Worm (Caenorhabditis elegans) whole organism, L3 larva: ENCODE measurements around the gene slfl-5.

Experiments used
- ZK546.5 ChIP-seq: sonication (generic microtip); optimal IDR thresholded peaks from 2 replicates; lab custom pipeline; 2017; ENCODE audit warnings: missing biosample characterization, missing genetic modification characterization
- aly-2 ChIP-seq: fragments of 150-350 bp; optimal IDR thresholded peaks from 2 replicates; lab custom pipeline; 2014; ENCODE audit warnings: missing biosample characterization, missing genetic modification characterization
- ama-1 ChIP-seq: fragments of 150-350 bp; optimal IDR thresholded peaks from 2 replicates; lab custom pipeline; 2018
- ceh-28 ChIP-seq: fragments of 150-350 bp; optimal IDR thresholded peaks from 2 replicates; lab custom pipeline; 2014; ENCODE audit warnings: missing biosample characterization, missing genetic modification reagents, missing genetic modification characterization
- egl-27 ChIP-seq: sonication (generic microtip); optimal IDR thresholded peaks from 4 replicates; lab custom pipeline; 2017; ENCODE audit warnings: missing biosample characterization, missing genetic modification reagents, missing genetic modification characterization
- egl-5 ChIP-seq: fragments of 150-350 bp; optimal IDR thresholded peaks from 2 replicates; lab custom pipeline; 2017; ENCODE audit warnings: missing biosample characterization, missing genetic modification reagents, missing genetic modification characterization, inconsistent platforms
- elt-3 ChIP-seq, 3 experiments: fragments of 150-350 bp in 1 of 3; sonication (generic microtip) in 2 of 3; optimal IDR thresholded peaks; 2 replicates in 2 of 3; 4 replicates in 1 of 3; lab custom pipeline; 2014 to 2017; ENCODE audit warnings: missing biosample characterization in 3 of 3, missing genetic modification characterization in 3 of 3
- eor-1 ChIP-seq, 2 experiments: fragments of 150-350 bp; optimal IDR thresholded peaks; 2 replicates each; lab custom pipeline; 2014 to 2018; ENCODE audit warnings: missing biosample characterization in 2 of 2, missing genetic modification characterization in 2 of 2
- fkh-10 ChIP-seq: sonication (generic microtip); optimal IDR thresholded peaks from 2 replicates; lab custom pipeline; 2017; ENCODE audit warnings: missing biosample characterization, missing genetic modification reagents, missing genetic modification characterization
- fkh-2 ChIP-seq: fragments of 150-350 bp; optimal IDR thresholded peaks from 2 replicates; lab custom pipeline; 2014; ENCODE audit warnings: missing biosample characterization, missing genetic modification reagents, missing genetic modification characterization
- hmg-11 ChIP-seq: sonication (generic microtip); optimal IDR thresholded peaks from 2 replicates; lab custom pipeline; 2016; ENCODE audit warnings: missing genetic modification characterization, missing compliant biosample characterization
- lin-15B ChIP-seq: fragments of 150-350 bp; optimal IDR thresholded peaks from 2 replicates; lab custom pipeline; 2014; ENCODE audit warnings: missing biosample characterization, missing genetic modification characterization
- lsy-12 ChIP-seq: sonication (generic microtip); optimal IDR thresholded peaks from 2 replicates; lab custom pipeline; 2016; ENCODE audit warnings: mild to moderate bottlenecking, missing genetic modification characterization, missing compliant biosample characterization
- mml-1 ChIP-seq: fragments of 150-350 bp; sonication (generic microtip); optimal IDR thresholded peaks from 3 replicates; lab custom pipeline; 2014; ENCODE audit warnings: missing biosample characterization, missing genetic modification characterization
- nhr-11 ChIP-seq: fragments of 150-350 bp; optimal IDR thresholded peaks from 2 replicates; lab custom pipeline; 2014; ENCODE audit warnings: missing biosample characterization, missing genetic modification characterization
- nhr-12 ChIP-seq: fragments of 150-350 bp; optimal IDR thresholded peaks from 2 replicates; lab custom pipeline; 2014; ENCODE audit warnings: missing biosample characterization, missing genetic modification characterization
- nhr-237 ChIP-seq: fragments of 150-350 bp; optimal IDR thresholded peaks from 2 replicates; lab custom pipeline; 2014; ENCODE audit warnings: missing biosample characterization, missing genetic modification characterization
- nhr-25 ChIP-seq: sonication (generic microtip); optimal IDR thresholded peaks from 2 replicates; lab custom pipeline; 2017; ENCODE audit warnings: missing biosample characterization, missing genetic modification characterization
- nhr-28 ChIP-seq: fragments of 150-350 bp; optimal IDR thresholded peaks from 2 replicates; lab custom pipeline; 2014; ENCODE audit warnings: missing biosample characterization, missing genetic modification characterization
- nhr-43 ChIP-seq: sonication (generic microtip); optimal IDR thresholded peaks from 2 replicates; lab custom pipeline; 2016; ENCODE audit warnings: mild to moderate bottlenecking, missing genetic modification characterization, missing compliant biosample characterization; ENCODE audit not compliant: poor library complexity, severe bottlenecking
- nhr-67 ChIP-seq: fragments of 150-350 bp; optimal IDR thresholded peaks from 2 replicates; lab custom pipeline; 2014; ENCODE audit warnings: missing biosample characterization, missing genetic modification characterization
- pqm-1 ChIP-seq: fragments of 150-350 bp; optimal IDR thresholded peaks from 2 replicates; lab custom pipeline; 2017; ENCODE audit warnings: missing biosample characterization, missing genetic modification characterization, inconsistent platforms
- sea-2 ChIP-seq: fragments of 150-350 bp; sonication (generic microtip); optimal IDR thresholded peaks from 4 replicates; lab custom pipeline; 2014; ENCODE audit warnings: missing biosample characterization, missing genetic modification reagents, missing genetic modification characterization
- snpc-4 ChIP-seq: fragments of 150-350 bp; optimal IDR thresholded peaks from 2 replicates; lab custom pipeline; 2014; ENCODE audit warnings: missing biosample characterization, missing genetic modification characterization
- tbx-2 ChIP-seq: sonication (generic microtip); optimal IDR thresholded peaks from 2 replicates; lab custom pipeline; 2016; ENCODE audit warnings: mild to moderate bottlenecking, missing genetic modification characterization, missing compliant biosample characterization
- unc-39 ChIP-seq: sonication (generic microtip); optimal IDR thresholded peaks from 4 replicates; lab custom pipeline; 2017; ENCODE audit warnings: missing biosample characterization, missing genetic modification characterization
- zag-1 ChIP-seq: fragments of 150-350 bp; optimal IDR thresholded peaks from 2 replicates; lab custom pipeline; 2014; ENCODE audit warnings: missing biosample characterization, missing genetic modification characterization
- ztf-11 ChIP-seq: fragments of 150-350 bp; optimal IDR thresholded peaks from 2 replicates; lab custom pipeline; 2014; ENCODE audit warnings: missing biosample characterization, missing genetic modification characterization
- ztf-4 ChIP-seq: fragments of 150-350 bp; optimal IDR thresholded peaks from 2 replicates; lab custom pipeline; 2014; ENCODE audit warnings: missing biosample characterization, missing genetic modification characterization

The slfl-5 gene

ce11 chrV:12275714-12276113, 30.9 kb upstream of the slfl-5 start:
- no peak for TF ChIP-seq nhr-12 (tag; lab: Kevin White, UChicago)
- no peak for TF ChIP-seq snpc-4 (tag; lab: Kevin White, UChicago)
- TF ChIP-seq zag-1 (tag; lab: Kevin White, UChicago), result no peak
- no peak for TF ChIP-seq elt-3 (tag; optimal IDR thresholded peaks at IDR 0.05; lab: Kevin White, UChicago)
- TF ChIP-seq nhr-237 (tag; lab: Kevin White, UChicago), result no peak
- no peak for TF ChIP-seq ceh-28 (tag; lab: Kevin White, UChicago)

- TF ChIP-seq lsy-12, result no peak
- peak; percentile 19 for TF ChIP-seq lin-15B (tag; lab: Kevin White, UChicago)
These were observed 26.7 kb upstream of the slfl-5 start, which contains the start of the genes tsfm-1 and capg-2 for ce11 chrV:12271495-12271894. tsfm-1 (minus strand) TSS chrV:12271551. capg-2 (plus strand) TSS chrV:12271873.

- TF ChIP-seq pqm-1, result no peak
- TF ChIP-seq nhr-67 (tag; lab: Kevin White, UChicago), result no peak
These were observed 24.5 kb upstream of the slfl-5 start, which contains the start of gene twk-24 for ce11 chrV:12269272-12269767. twk-24 (minus strand) TSS chrV:12269322.

- TF ChIP-seq nhr-28 (tag; lab: Kevin White, UChicago), result no peak
- TF ChIP-seq nhr-12 (tag; lab: Kevin White, UChicago), result no peak
- TF ChIP-seq ama-1, result no peak
- no peak for TF ChIP-seq lin-15B (tag; lab: Kevin White, UChicago)
- no peak for TF ChIP-seq unc-39 (tag; lab: Kevin White, UChicago)
These were observed 18.9 kb upstream of the slfl-5 start, which contains the start of gene ssp-35 for ce11 chrV:12263723-12264122. ssp-35 (minus strand) TSS chrV:12263823.

- TF ChIP-seq tbx-2 (tag; lab: Kevin White, UChicago) (no peak), pqm-1 (no peak), mml-1 (tag; lab: Kevin White, UChicago) (no peak), ZK546.5 (tag; lab: Kevin White, UChicago) (no peak), nhr-67 (tag; lab: Kevin White, UChicago) (no peak), lsy-12 (no peak), egl-27 (no peak), ztf-11 (tag; lab: Kevin White, UChicago) (no peak), nhr-237 (tag; lab: Kevin White, UChicago) (no peak), sea-2 (no peak), nhr-28 (tag; lab: Kevin White, UChicago) (no peak), ama-1 (no peak), egl-5 (no peak), nhr-25 (tag; lab: Kevin White, UChicago) (no peak), unc-39 (tag; lab: Kevin White, UChicago) (no peak), eor-1 (tag; optimal IDR thresholded peaks at IDR 0.05; lab: Kevin White, UChicago) (no peak), nhr-43 (tag; lab: Kevin White, UChicago) (no peak), nhr-11 (no peak)
- TF ChIP-seq, all 47 proteins: peak for 0
These were observed 16.5 kb upstream of the slfl-5 start, which contains the start of gene tbb-6 for ce11 chrV:12261377-12261776. tbb-6 (plus strand) TSS chrV:12261531.

ce11 chrV:12258922-12259321, 14.1 kb upstream of the slfl-5 start, which contains the start of gene ugt-56:
ugt-56 (plus strand) TSS chrV:12258982.
- TF ChIP-seq ztf-11 (tag; lab: Kevin White, UChicago), result no peak
- no peak for TF ChIP-seq nhr-25 (tag; lab: Kevin White, UChicago)
- no peak for TF ChIP-seq ceh-28 (tag; lab: Kevin White, UChicago)
- no peak for TF ChIP-seq fkh-10 (GFP tag; lab: Kevin White, UChicago)
- TF ChIP-seq nhr-11, result no peak
- no peak for TF ChIP-seq nhr-28 (tag; lab: Kevin White, UChicago)
- TF ChIP-seq egl-5, result no peak
- no peak for TF ChIP-seq fkh-2 (tag; lab: Kevin White, UChicago)
- no peak for TF ChIP-seq aly-2 (tag; lab: Kevin White, UChicago)
- TF ChIP-seq elt-3 (tag; optimal IDR thresholded peaks at IDR 0.05; lab: Kevin White, UChicago), result no peak
- TF ChIP-seq lin-15B (tag; lab: Kevin White, UChicago), result no peak
- TF ChIP-seq ztf-4 (tag; lab: Kevin White, UChicago), result no peak
- TF ChIP-seq eor-1 (tag; optimal IDR thresholded peaks at IDR 0.05; lab: Kevin White, UChicago), result no peak
- no peak for TF ChIP-seq nhr-67 (tag; lab: Kevin White, UChicago)
- no peak for TF ChIP-seq hmg-11 (tag; lab: Kevin White, UChicago)
- TF ChIP-seq mml-1 (tag; lab: Kevin White, UChicago), result no peak
